Fruit fly (Drosophila melanogaster) whole organism, embryonic: ENCODE results near the gene CG3679.

Experiments
- Bgb ChIP-seq: fragments of 200-800 bp; sonication (Bioruptor generic); IDR thresholded peaks from 2 replicates; pipeline ENCODE4 v1.3.6; 2022; ENCODE audit warnings: missing biosample characterization, missing genetic modification characterization; ENCODE audit not compliant: partially characterized antibody
- CG10147 ChIP-seq: fragments of 200-800 bp; sonication (Bioruptor generic); optimal IDR thresholded peaks from 2 replicates; lab custom pipeline; 2019; ENCODE audit warnings: missing biosample characterization, mild to moderate bottlenecking, missing genetic modification characterization, moderate library complexity
- CG13296 ChIP-seq: fragments of 200-800 bp; sonication (Bioruptor generic); optimal IDR thresholded peaks from 3 replicates; lab custom pipeline; 2018; ENCODE audit warnings: missing biosample characterization, mild to moderate bottlenecking, missing genetic modification characterization
- CG14014 ChIP-seq: fragments of 200-800 bp; sonication (Bioruptor generic); IDR thresholded peaks from 2 replicates; pipeline ENCODE4 v1.3.6; 2022; ENCODE audit warnings: missing biosample characterization, missing genetic modification characterization
- CG15269 ChIP-seq: fragments of 200-800 bp; sonication (Bioruptor generic); optimal IDR thresholded peaks from 2 replicates; lab custom pipeline; 2018; ENCODE audit warnings: missing biosample characterization, mild to moderate bottlenecking, missing genetic modification characterization, moderate library complexity
- CG16779 ChIP-seq: fragments of 200-800 bp; sonication (Bioruptor generic); IDR thresholded peaks from 2 replicates; pipeline ENCODE4 v1.3.6; 2022; ENCODE audit warnings: missing biosample characterization, missing genetic modification characterization
- CG17186 ChIP-seq: fragments of 200-800 bp; sonication (Bioruptor generic); optimal IDR thresholded peaks from 3 replicates; lab custom pipeline; 2017; ENCODE audit warnings: missing biosample characterization, missing genetic modification reagents, missing genetic modification characterization
- CG17385 ChIP-seq: fragments of 200-800 bp; sonication (Bioruptor generic); optimal IDR thresholded peaks from 3 replicates; lab custom pipeline; 2018; ENCODE audit warnings: missing biosample characterization, mild to moderate bottlenecking, missing genetic modification characterization
- CG18599 ChIP-seq: fragments of 200-800 bp; sonication (Bioruptor generic); optimal IDR thresholded peaks from 3 replicates; lab custom pipeline; 2017; ENCODE audit warnings: missing biosample characterization, missing genetic modification characterization, mild to moderate bottlenecking, moderate library complexity, missing genetic modification reagents
- CG18619 ChIP-seq: fragments of 200-800 bp; sonication (Bioruptor generic); optimal IDR thresholded peaks from 3 replicates; lab custom pipeline; 2017; ENCODE audit warnings: missing biosample characterization, mild to moderate bottlenecking, missing genetic modification characterization
- CG2129 ChIP-seq: fragments of 200-800 bp; sonication (Bioruptor generic); IDR thresholded peaks from 2 replicates; pipeline ENCODE4 v1.3.6; 2022; ENCODE audit warnings: missing biosample characterization, missing genetic modification characterization; ENCODE audit not compliant: partially characterized antibody
- CG30403 ChIP-seq: fragments of 200-800 bp; sonication (Bioruptor generic); optimal IDR thresholded peaks from 3 replicates; lab custom pipeline; 2016; ENCODE audit warnings: missing biosample characterization, missing genetic modification characterization
- CG42726 ChIP-seq: fragments of 200-800 bp; sonication (Bioruptor generic); IDR thresholded peaks from 2 replicates; pipeline ENCODE4 v1.3.6; 2022; ENCODE audit warnings: missing biosample characterization, missing genetic modification characterization; ENCODE audit not compliant: partially characterized antibody
- CG4617 ChIP-seq: fragments of 200-800 bp; sonication (Bioruptor generic); optimal IDR thresholded peaks from 3 replicates; lab custom pipeline; 2016; ENCODE audit warnings: missing biosample characterization, missing genetic modification characterization, borderline replicate concordance
- CG4707 ChIP-seq: fragments of 200-800 bp; sonication (Bioruptor generic); optimal IDR thresholded peaks from 2 replicates; lab custom pipeline; 2018; ENCODE audit warnings: missing biosample characterization, mild to moderate bottlenecking, missing genetic modification characterization, moderate library complexity
- CG6683 ChIP-seq: fragments of 200-800 bp; sonication (Bioruptor generic); optimal IDR thresholded peaks from 2 replicates; lab custom pipeline; 2017; ENCODE audit warnings: missing biosample characterization, mild to moderate bottlenecking, missing genetic modification characterization, missing genetic modification reagents
- CG6689 ChIP-seq: fragments of 200-800 bp; sonication (Bioruptor generic); IDR thresholded peaks from 2 replicates; pipeline ENCODE4 v1.3.6; 2022; ENCODE audit warnings: missing biosample characterization, missing genetic modification characterization
- CG6791 ChIP-seq: fragments of 200-800 bp; sonication (Bioruptor generic); IDR thresholded peaks from 3 replicates; pipeline ENCODE4 v1.3.6; 2022; ENCODE audit warnings: missing biosample characterization, missing genetic modification characterization; ENCODE audit not compliant: partially characterized antibody
- CG6854 ChIP-seq: fragments of 200-800 bp; sonication (Bioruptor generic); optimal IDR thresholded peaks from 3 replicates; lab custom pipeline; 2017; ENCODE audit warnings: missing biosample characterization, mild to moderate bottlenecking, missing genetic modification characterization
- CG7839 ChIP-seq: fragments of 200-800 bp; sonication (Bioruptor generic); optimal IDR thresholded peaks from 3 replicates; lab custom pipeline; 2018; ENCODE audit warnings: missing biosample characterization, mild to moderate bottlenecking, missing genetic modification characterization, moderate library complexity
- CG8359 ChIP-seq: fragments of 200-800 bp; sonication (Bioruptor generic); optimal IDR thresholded peaks from 2 replicates; lab custom pipeline; 2017; ENCODE audit warnings: missing biosample characterization, mild to moderate bottlenecking, missing genetic modification characterization, borderline replicate concordance
- D19A ChIP-seq: fragments of 200-800 bp; optimal IDR thresholded peaks from 3 replicates; lab custom pipeline; 2019; ENCODE audit warnings: missing biosample characterization, mild to moderate bottlenecking, missing genetic modification characterization, moderate library complexity
- Deaf1 ChIP-seq: fragments of 200-800 bp; optimal IDR thresholded peaks from 3 replicates; lab custom pipeline; 2019; ENCODE audit warnings: missing biosample characterization, mild to moderate bottlenecking, missing genetic modification characterization, moderate library complexity
- GATAe ChIP-seq: fragments of 200-800 bp; sonication (Bioruptor generic); conservative IDR thresholded peaks from 2 replicates; pipeline ENCODE4 v1.3.6; 2022; ENCODE audit warnings: missing biosample characterization, missing genetic modification characterization
- Hey ChIP-seq: fragments of 200-800 bp; sonication (Bioruptor generic); optimal IDR thresholded peaks from 3 replicates; lab custom pipeline; 2018; ENCODE audit warnings: missing biosample characterization, mild to moderate bottlenecking, missing genetic modification characterization
- Nf-YA ChIP-seq: fragments of 200-800 bp; sonication (Bioruptor generic); IDR thresholded peaks from 2 replicates; pipeline ENCODE4 v1.3.6; 2022; ENCODE audit warnings: missing biosample characterization, missing genetic modification characterization
- Sin3A ChIP-seq: fragments of >200 bp; optimal IDR thresholded peaks from 2 replicates; lab custom pipeline; 2018
- al ChIP-seq: fragments of 200-800 bp; sonication (Bioruptor generic); IDR thresholded peaks from 2 replicates; pipeline ENCODE4 v1.3.6; 2022; ENCODE audit warnings: missing biosample characterization, missing genetic modification characterization
- amos ChIP-seq: fragments of 200-800 bp; sonication (Bioruptor generic); IDR thresholded peaks from 2 replicates; pipeline ENCODE4 v1.3.6; 2022; ENCODE audit warnings: missing biosample characterization, missing genetic modification characterization; ENCODE audit not compliant: partially characterized antibody
- ase ChIP-seq: fragments of 200-800 bp; sonication (Bioruptor generic); IDR thresholded peaks from 3 replicates; pipeline ENCODE4 v1.3.6; 2022; ENCODE audit warnings: missing biosample characterization, missing genetic modification characterization
- caup ChIP-seq: fragments of 200-800 bp; sonication (Bioruptor generic); optimal IDR thresholded peaks from 3 replicates; lab custom pipeline; 2017; ENCODE audit warnings: missing biosample characterization, mild to moderate bottlenecking, missing genetic modification characterization, moderate library complexity; ENCODE audit not compliant: severe bottlenecking
- chinmo ChIP-seq: fragments of 200-800 bp; sonication (Bioruptor generic); IDR thresholded peaks from 4 replicates; pipeline ENCODE4 v1.3.6; 2022; ENCODE audit warnings: missing biosample characterization, missing genetic modification characterization; ENCODE audit not compliant: partially characterized antibody
- chm ChIP-seq: fragments of 200-800 bp; sonication (Bioruptor generic); IDR thresholded peaks from 2 replicates; pipeline ENCODE4 v1.3.6; 2022; ENCODE audit warnings: missing biosample characterization, missing genetic modification characterization
- ci ChIP-seq: fragments of 200-800 bp; sonication (Bioruptor generic); IDR thresholded peaks from 3 replicates; pipeline ENCODE4 v1.3.6; 2022; ENCODE audit warnings: missing biosample characterization, missing genetic modification characterization
- corto ChIP-seq: fragments of 200-800 bp; sonication (Bioruptor generic); optimal IDR thresholded peaks from 2 replicates; lab custom pipeline; 2016; ENCODE audit warnings: missing biosample characterization, mild to moderate bottlenecking, missing genetic modification characterization, moderate library complexity
- cwo ChIP-seq: fragments of 200-800 bp; sonication (Bioruptor generic); optimal IDR thresholded peaks from 3 replicates; lab custom pipeline; 2017; ENCODE audit warnings: missing biosample characterization, missing genetic modification characterization, mild to moderate bottlenecking, moderate library complexity, missing genetic modification reagents
- esg ChIP-seq: fragments of 200-800 bp; sonication (Bioruptor generic); conservative IDR thresholded peaks from 2 replicates; pipeline ENCODE4 v1.3.6; 2022; ENCODE audit warnings: missing biosample characterization, missing genetic modification characterization
- gem ChIP-seq: fragments of 200-800 bp; sonication (Bioruptor generic); optimal IDR thresholded peaks from 2 replicates; lab custom pipeline; 2019; ENCODE audit warnings: missing biosample characterization, mild to moderate bottlenecking, missing genetic modification characterization, moderate library complexity
- gt ChIP-seq: fragments of 200-800 bp; sonication (Bioruptor generic); IDR thresholded peaks from 2 replicates; pipeline ENCODE4 v1.3.6; 2022; ENCODE audit warnings: missing biosample characterization, missing genetic modification characterization
- h ChIP-seq: fragments of >200 bp; optimal IDR thresholded peaks from 2 replicates; lab custom pipeline; 2017
- lbe ChIP-seq: fragments of 200-800 bp; sonication (Bioruptor generic); optimal IDR thresholded peaks from 2 replicates; lab custom pipeline; 2016; ENCODE audit warnings: missing biosample characterization, mild to moderate bottlenecking, missing genetic modification characterization
- mam ChIP-seq: fragments of 200-800 bp; sonication (Bioruptor generic); optimal IDR thresholded peaks from 3 replicates; lab custom pipeline; 2016; ENCODE audit warnings: missing biosample characterization, missing genetic modification characterization
- mld ChIP-seq: fragments of 200-800 bp; sonication (Bioruptor generic); IDR thresholded peaks from 3 replicates; pipeline ENCODE4 v1.3.6; 2022; ENCODE audit warnings: missing biosample characterization, missing genetic modification characterization; ENCODE audit not compliant: partially characterized antibody
- nau ChIP-seq: fragments of 200-800 bp; sonication (Bioruptor generic); optimal IDR thresholded peaks from 3 replicates; lab custom pipeline; 2017; ENCODE audit warnings: missing biosample characterization, mild to moderate bottlenecking, missing genetic modification characterization, missing genetic modification reagents
- nom ChIP-seq: fragments of 200-800 bp; sonication (Bioruptor generic); optimal IDR thresholded peaks from 2 replicates; lab custom pipeline; 2017; ENCODE audit warnings: missing biosample characterization, missing genetic modification characterization, mild to moderate bottlenecking, moderate library complexity, missing genetic modification reagents
- phol ChIP-seq: fragments of 200-800 bp; sonication (Bioruptor generic); optimal IDR thresholded peaks from 3 replicates; lab custom pipeline; 2018; ENCODE audit warnings: missing biosample characterization, mild to moderate bottlenecking, missing genetic modification characterization, moderate library complexity
- row ChIP-seq: fragments of 200-800 bp; sonication (Bioruptor generic); IDR thresholded peaks from 3 replicates; pipeline ENCODE4 v1.3.6; 2022; ENCODE audit warnings: missing biosample characterization, missing genetic modification characterization
- sd ChIP-seq: fragments of 200-800 bp; sonication (Bioruptor generic); optimal IDR thresholded peaks from 3 replicates; lab custom pipeline; 2018; ENCODE audit warnings: missing biosample characterization, mild to moderate bottlenecking, missing genetic modification characterization, moderate library complexity
- sens ChIP-seq: fragments of 200-800 bp; sonication (Bioruptor generic); peaks from one replicate; lab custom pipeline; 2016; ENCODE audit warnings: missing biosample characterization, missing genetic modification characterization
- slou ChIP-seq: fragments of 200-800 bp; sonication (Bioruptor generic); optimal IDR thresholded peaks from 3 replicates; lab custom pipeline; 2016; ENCODE audit warnings: missing biosample characterization, missing genetic modification characterization
- usp ChIP-seq: fragments of >200 bp; optimal IDR thresholded peaks from 2 replicates; lab custom pipeline; 2017; ENCODE audit warnings: missing biosample characterization, missing genetic modification characterization

The CG3679 gene

DNA sequence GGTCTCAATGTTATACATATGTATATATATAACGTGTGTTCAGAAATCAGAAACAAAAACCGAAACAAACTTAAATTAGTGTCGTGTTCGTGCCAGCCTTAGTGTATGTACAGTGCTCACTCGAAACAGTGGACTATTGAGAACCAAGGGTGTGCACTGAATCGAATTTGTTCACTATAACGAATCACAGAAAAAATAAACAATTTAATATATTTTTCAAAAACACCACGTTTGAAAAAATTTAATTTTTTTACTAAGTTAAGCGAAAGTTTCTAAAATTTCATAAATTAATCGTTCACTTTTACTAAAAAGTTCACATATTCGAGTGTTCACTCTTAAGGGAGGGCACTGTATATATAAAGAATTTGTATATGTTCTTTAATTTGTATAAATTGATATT is 18.5 kb upstream of the CG3679 start (continued):
- no peak for TF ChIP-seq usp (GFP tag; lab: Kevin White, UChicago)
- TF ChIP-seq CG10147 = no peak
- TF ChIP-seq caup = peak; percentile 4
- TF ChIP-seq ci (GFP tag; lab: Robert Waterston, UW) = no peak
- TF ChIP-seq corto (GFP tag; lab: Kevin White, UChicago) = no peak
- no peak for TF ChIP-seq nau
- peak; percentile 48 for TF ChIP-seq CG15269 (tag; lab: Kevin White, UChicago)
- TF ChIP-seq Sin3A = no peak
- peak; percentile 77 for TF ChIP-seq row
- peak; percentile 14 for TF ChIP-seq CG13296 (GFP tag; lab: Kevin White, UChicago)
- TF ChIP-seq CG18619 (GFP tag; lab: Kevin White, UChicago) = no peak
- no peak for TF ChIP-seq ase (GFP tag; lab: Robert Waterston, UW)
- TF ChIP-seq chm (GFP tag; lab: Robert Waterston, UW) = no peak
- TF ChIP-seq CG17186 (GFP tag; lab: Kevin White, UChicago) = no peak
- TF ChIP-seq CG4707 (GFP tag; lab: Kevin White, UChicago) = no peak
- TF ChIP-seq mld (GFP tag; lab: Robert Waterston, UW) = no peak
- no peak for TF ChIP-seq CG2129 (GFP tag; lab: Robert Waterston, UW)
- peak; percentile 28 for TF ChIP-seq CG30403
- TF ChIP-seq CG18599 (GFP tag; lab: Kevin White, UChicago) = peak; percentile 12
- TF ChIP-seq gem (tag; lab: Kevin White, UChicago) = peak; percentile 65
- no peak for TF ChIP-seq gt (GFP tag; lab: Robert Waterston, UW)
- no peak for TF ChIP-seq CG8359
- no peak for TF ChIP-seq al
- TF ChIP-seq chinmo (GFP tag; lab: Robert Waterston, UW) = no peak
- peak; percentile 25 for TF ChIP-seq D19A (tag; lab: Kevin White, UChicago)
- no peak for TF ChIP-seq CG6689 (GFP tag; lab: Robert Waterston, UW)
- TF ChIP-seq Hey (tag; lab: Kevin White, UChicago) = no peak
- TF ChIP-seq Bgb (GFP tag; lab: Robert Waterston, UW) = no peak
- no peak for TF ChIP-seq CG14014 (GFP tag; lab: Robert Waterston, UW)
- no peak for TF ChIP-seq Deaf1 (tag; lab: Kevin White, UChicago)
- no peak for TF ChIP-seq CG42726 (GFP tag; lab: Robert Waterston, UW)
- TF ChIP-seq mam (GFP tag; lab: Kevin White, UChicago) = no peak
- peak; percentile 70 for TF ChIP-seq sens (GFP tag; lab: Kevin White, UChicago)
- no peak for TF ChIP-seq CG16779 (GFP tag; lab: Robert Waterston, UW)
- TF ChIP-seq esg (GFP tag; lab: Robert Waterston, UW) = 0 out of 2 replicates have a peak, but pooled peaks have one; percentile 9
- no peak for TF ChIP-seq amos (GFP tag; lab: Robert Waterston, UW)
- TF ChIP-seq CG4617 (GFP tag; lab: Kevin White, UChicago) = no peak
- no peak for TF ChIP-seq Nf-YA (GFP tag; lab: Robert Waterston, UW)
- TF ChIP-seq CG6854 = no peak
- TF ChIP-seq slou (GFP tag; lab: Kevin White, UChicago) = no peak
- TF ChIP-seq h (lab: Kevin White, UChicago) = no peak
- peak; percentile 36 for TF ChIP-seq CG7839 (tag; lab: Kevin White, UChicago)
- TF ChIP-seq CG6683 (GFP tag; lab: Kevin White, UChicago) = no peak
- TF ChIP-seq CG17385 (GFP tag; lab: Kevin White, UChicago) = peak; percentile 29
- no peak for TF ChIP-seq nom (GFP tag; lab: Kevin White, UChicago)
- no peak for TF ChIP-seq lbe (GFP tag; lab: Kevin White, UChicago)
- TF ChIP-seq cwo (GFP tag; lab: Kevin White, UChicago) = no peak
- no peak for TF ChIP-seq GATAe
- no peak for TF ChIP-seq sd (tag; lab: Kevin White, UChicago)
- peak; percentile 25 for TF ChIP-seq phol (tag; lab: Kevin White, UChicago)
- TF ChIP-seq CG6791 (GFP tag; lab: Robert Waterston, UW) = no peak
